Fruit fly (Drosophila melanogaster): ENCODE results near the gene Sugb.

Sugb gene

dm6 chr3L:11680298-11680697, 3.5 kb upstream of the Sugb start, which contains the start of gene CG32085 (continued):
- TF ChIP-seq mld (GFP tag; IDR thresholded peaks at IDR 0.05; ENCODE audit: partially characterized antibody): 0 out of 3 replicates have a peak, but pooled peaks have one; percentile 47
- TF ChIP-seq bcd (GFP tag; optimal IDR thresholded peaks at IDR 0.05): peak; percentile 61
- peak; percentile 70; the same call in 1 of the 2 replicates for TF ChIP-seq cas (GFP tag; IDR thresholded peaks at IDR 0.05)
- peak; percentile 1 for TF ChIP-seq slp2 (GFP tag; optimal IDR thresholded peaks at IDR 0.05)
- TF ChIP-seq CG3281 (GFP tag; optimal IDR thresholded peaks at IDR 0.05): peak; percentile 66
- no peak for TF ChIP-seq ssp (GFP tag; IDR thresholded peaks at IDR 0.05)
- no peak for TF ChIP-seq CG18262 (tag; optimal IDR thresholded peaks at IDR 0.05)
- TF ChIP-seq CG7963 (GFP tag; IDR thresholded peaks at IDR 0.05; ENCODE audit: partially characterized antibody): no peak
- no peak for TF ChIP-seq unc-4 (GFP tag; IDR thresholded peaks at IDR 0.05; ENCODE audit: partially characterized antibody)
- peak; percentile 37 for TF ChIP-seq Dref (GFP tag; IDR thresholded peaks at IDR 0.05)
- TF ChIP-seq knrl (GFP tag; IDR thresholded peaks at IDR 0.05; ENCODE audit: partially characterized antibody): no peak
- peak; percentile 51; the same call in 1 of the 2 replicates for TF ChIP-seq rib (GFP tag; IDR thresholded peaks at IDR 0.05)
- TF ChIP-seq inv (GFP tag; IDR thresholded peaks at IDR 0.05; ENCODE audit: partially characterized antibody): no peak; the same call in 1 of the 2 replicates
- TF ChIP-seq CG31224 (GFP tag; IDR thresholded peaks at IDR 0.05): 0 out of 2 replicates have a peak, but pooled peaks have one; percentile 33
- no peak for TF ChIP-seq CG8478 (optimal IDR thresholded peaks at IDR 0.05)
- peak; percentile 92 for TF ChIP-seq Ets65A (GFP tag)
- TF ChIP-seq ci (GFP tag; IDR thresholded peaks at IDR 0.05): peak; percentile 79; the same call in 2 of the 3 replicates
- TF ChIP-seq CG8290 (GFP tag; optimal IDR thresholded peaks at IDR 0.05): no peak
- peak in 1 of 2 experiments; percentile 92 for TF ChIP-seq CG8290 (tag; optimal IDR thresholded peaks at IDR 0.05)
- TF ChIP-seq CG3838 (GFP tag; optimal IDR thresholded peaks at IDR 0.05): no peak
- no peak for TF ChIP-seq CG12104 (GFP tag; optimal IDR thresholded peaks at IDR 0.05)
- peak; percentile 0 for TF ChIP-seq kni (GFP tag; optimal IDR thresholded peaks at IDR 0.05)
- no peak for TF ChIP-seq Lhr (GFP tag; optimal IDR thresholded peaks at IDR 0.05)
- no peak; the same call in 1 of the 2 replicates for TF ChIP-seq CG1024 (GFP tag; IDR thresholded peaks at IDR 0.05)
- peak; percentile 32 for TF ChIP-seq CG9817 (tag; optimal IDR thresholded peaks at IDR 0.05)
- TF ChIP-seq sd (tag; optimal IDR thresholded peaks at IDR 0.05): peak; percentile 9
- TF ChIP-seq pita (GFP tag; optimal IDR thresholded peaks at IDR 0.05): no peak

- TF ChIP-seq CG10565 (GFP tag; optimal IDR thresholded peaks at IDR 0.05) (no peak), ato (GFP tag; IDR thresholded peaks at IDR 0.05; ENCODE audit: partially characterized antibody) (no peak), CG9817 (tag; optimal IDR thresholded peaks at IDR 0.05) (no peak), CG6654 (GFP tag; optimal IDR thresholded peaks at IDR 0.05) (no peak), CG14860 (GFP tag; IDR thresholded peaks at IDR 0.05; ENCODE audit: partially characterized antibody) (no peak), CG30020 (tag; optimal IDR thresholded peaks at IDR 0.05) (peak; percentile 25), Nf-YC (tag; optimal IDR thresholded peaks at IDR 0.05) (peak; percentile 23), nom (GFP tag; optimal IDR thresholded peaks at IDR 0.05) (no peak), jigr1 (GFP tag; IDR thresholded peaks at IDR 0.05) (no peak), crp (GFP tag; optimal IDR thresholded peaks at IDR 0.05) (peak in 1 of 2 experiments; percentile 55), HLH3B (GFP tag; IDR thresholded peaks at IDR 0.05) (no peak), maf-S (GFP tag; optimal IDR thresholded peaks at IDR 0.05) (no peak), CG16813 (GFP tag; IDR thresholded peaks at IDR 0.05; ENCODE audit: partially characterized antibody) (no peak; the same call in 2 of the 3 replicates), CG8765 (GFP tag; IDR thresholded peaks at IDR 0.05) (no peak), wor (GFP tag; IDR thresholded peaks at IDR 0.05) (no peak), CG10654 (GFP tag; optimal IDR thresholded peaks at IDR 0.05) (no peak), Dfd (GFP tag; optimal IDR thresholded peaks at IDR 0.05) (no peak), tgo (GFP tag; IDR thresholded peaks at IDR 0.05) (no peak), Dll (GFP tag; IDR thresholded peaks at IDR 0.05; ENCODE audit: partially characterized antibody) (peak; percentile 26; the same call in 1 of the 4 replicates), Oli (tag; optimal IDR thresholded peaks at IDR 0.05) (no peak), CG11247 (GFP tag; IDR thresholded peaks at IDR 0.05) (no peak), disco-r (GFP tag; optimal IDR thresholded peaks at IDR 0.05) (no peak), Mad (GFP tag; optimal IDR thresholded peaks at IDR 0.05) (peak; percentile 19), sob (GFP tag; IDR thresholded peaks at IDR 0.05) (peak; percentile 44; the same call in 1 of the 2 replicates), Dek (tag; optimal IDR thresholded peaks at IDR 0.05) (peak; percentile 45), tin (GFP tag; optimal IDR thresholded peaks at IDR 0.05) (no peak)
Observed at dm6 chr3L:11681794-11682193, 2.0 kb upstream of the Sugb start, which contains the start of gene TfIIEalpha. Gene TfIIEalpha (plus strand): TSS chr3L:11682038.

Measured in whole organism, embryonic.